Fruit fly (Drosophila melanogaster): ENCODE data around the gene nocte.

The nocte gene

DNA sequence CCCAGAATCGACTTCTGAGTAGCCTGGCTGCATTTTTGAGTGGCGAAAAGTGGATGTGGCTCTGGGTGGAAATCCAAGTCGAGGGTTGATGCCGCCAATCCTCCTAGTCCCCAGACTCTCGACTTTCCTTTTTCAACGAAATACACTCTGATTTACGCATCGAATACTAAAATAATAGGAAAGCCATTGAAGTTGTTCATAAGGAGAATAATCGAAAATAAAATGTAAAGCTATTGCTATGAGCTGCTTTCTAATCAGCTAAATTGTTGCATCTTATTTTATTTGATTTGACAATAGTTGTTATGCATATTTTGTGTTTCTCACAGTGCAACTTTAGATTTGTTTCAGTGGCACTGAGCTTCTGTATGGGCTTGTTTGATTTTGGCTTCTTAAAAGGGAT, 39.1 kb upstream of the nocte start (continued):
- TF ChIP-seq trem (tag; optimal IDR thresholded peaks at IDR 0.05) (no peak), Meics (GFP tag; optimal IDR thresholded peaks at IDR 0.05) (no peak), Bteb2 (GFP tag; optimal IDR thresholded peaks at IDR 0.05) (no peak), CG6254 (GFP tag; optimal IDR thresholded peaks at IDR 0.05) (no peak), mirr (GFP tag; optimal IDR thresholded peaks at IDR 0.05) (no peak), CG17568 (GFP tag; optimal IDR thresholded peaks at IDR 0.05) (no peak), dm (GFP tag; optimal IDR thresholded peaks at IDR 0.05) (no peak), Lhr (GFP tag; optimal IDR thresholded peaks at IDR 0.05) (no peak), p53 (GFP tag; optimal IDR thresholded peaks at IDR 0.05) (no peak), sr (GFP tag; IDR thresholded peaks at IDR 0.05) (no peak), unpg (GFP tag; optimal IDR thresholded peaks at IDR 0.05) (no peak), sob (GFP tag; IDR thresholded peaks at IDR 0.05) (no peak), HmgD (GFP tag; optimal IDR thresholded peaks at IDR 0.05) (no peak), Sry-δ (GFP tag; optimal IDR thresholded peaks at IDR 0.05) (no peak), CG12744 (GFP tag; optimal IDR thresholded peaks at IDR 0.05) (no peak), ham (GFP tag; IDR thresholded peaks at IDR 0.05) (no peak), CG12659 (GFP tag; optimal IDR thresholded peaks at IDR 0.05) (no peak), jigr1 (GFP tag; IDR thresholded peaks at IDR 0.05) (no peak), CG11247 (GFP tag; IDR thresholded peaks at IDR 0.05) (no peak), CG2678 (tag; optimal IDR thresholded peaks at IDR 0.05) (peak; percentile 37), NK7.1 (GFP tag; optimal IDR thresholded peaks at IDR 0.05) (no peak), slp2 (GFP tag; optimal IDR thresholded peaks at IDR 0.05) (no peak), CG13775 (GFP tag; optimal IDR thresholded peaks at IDR 0.05) (no peak), Fer2 (tag; optimal IDR thresholded peaks at IDR 0.05) (no peak), Stat92E (GFP tag; optimal IDR thresholded peaks at IDR 0.05) (no peak), yki (optimal IDR thresholded peaks at IDR 0.05) (no peak), Sin3A (optimal IDR thresholded peaks at IDR 0.05) (no peak), CG3065 (GFP tag; optimal IDR thresholded peaks at IDR 0.05) (no peak), CG30403 (GFP tag; optimal IDR thresholded peaks at IDR 0.05) (no peak), tx (GFP tag; optimal IDR thresholded peaks at IDR 0.05) (no peak), ato (GFP tag; IDR thresholded peaks at IDR 0.05; ENCODE audit: partially characterized antibody) (no peak), CG9817 (tag; optimal IDR thresholded peaks at IDR 0.05) (no peak), CG4282 (GFP tag; optimal IDR thresholded peaks at IDR 0.05) (no peak), Dek (tag; optimal IDR thresholded peaks at IDR 0.05) (no peak), zen2 (GFP tag; IDR thresholded peaks at IDR 0.05; ENCODE audit: partially characterized antibody) (no peak), Scr (GFP tag; IDR thresholded peaks at IDR 0.05; ENCODE audit: partially characterized antibody) (no peak), stwl (tag; optimal IDR thresholded peaks at IDR 0.05) (no peak), Ssrp (tag; optimal IDR thresholded peaks at IDR 0.05) (no peak), CG3726 (GFP tag; IDR thresholded peaks at IDR 0.05) (no peak), odd (GFP tag; optimal IDR thresholded peaks at IDR 0.05) (no peak), bsh (GFP tag; optimal IDR thresholded peaks at IDR 0.05) (peak in 1 of 2 experiments; percentile 45), Elba2 (GFP tag; optimal IDR thresholded peaks at IDR 0.05) (no peak), seq (GFP tag; IDR thresholded peaks at IDR 0.05) (no peak), zf30C (GFP tag; optimal IDR thresholded peaks at IDR 0.05) (no peak), crol (GFP tag; IDR thresholded peaks at IDR 0.05) (no peak), CG6272 (GFP tag; IDR thresholded peaks at IDR 0.05) (no peak), CG43689 (GFP tag; IDR thresholded peaks at IDR 0.05) (no peak), sc (optimal IDR thresholded peaks at IDR 0.05) (no peak), sc (GFP tag; optimal IDR thresholded peaks at IDR 0.05) (no peak), fu2 (GFP tag; optimal IDR thresholded peaks at IDR 0.05) (no peak), dati (GFP tag; IDR thresholded peaks at IDR 0.05) (no peak), CG1792 (GFP tag; optimal IDR thresholded peaks at IDR 0.05) (no peak), CG4360 (GFP tag; IDR thresholded peaks at IDR 0.05) (no peak)
